Worm (Caenorhabditis elegans): ENCODE data around the gene Y43F8C.15.
"Not testable (repeated sequence)": the region's sequence is repeated elsewhere in the genome, so short reads cannot be mapped to it uniquely, and the experiment has no call there.

Y43F8C.15 gene

DNA sequence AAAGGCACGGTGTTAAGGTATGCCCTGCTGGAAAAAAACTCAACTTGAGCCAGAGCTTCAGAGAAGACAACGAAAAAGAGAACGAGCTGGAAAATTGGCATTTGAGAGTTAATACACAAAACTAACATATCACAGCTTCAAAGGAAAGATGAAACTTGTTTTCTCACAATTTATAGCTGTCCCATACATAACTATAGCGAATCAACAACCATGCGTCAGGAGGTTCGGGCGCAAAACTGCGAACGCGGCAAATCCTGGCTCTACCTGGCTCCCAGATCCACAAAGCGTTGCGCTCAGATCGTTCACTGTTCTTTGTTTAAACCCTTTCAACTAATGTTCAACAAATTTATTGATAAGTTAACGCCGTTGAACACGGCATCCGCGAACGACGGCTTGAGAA, at the start of gene Y43F8C.15:
Gene Y43F8C.15, minus strand, starts transcription at position 101 of the 400 bp plus-strand sequence.
- TF ChIP-seq mep-1 (tag; optimal IDR thresholded peaks at IDR 0.05); nhr-20 (tag; optimal IDR thresholded peaks at IDR 0.05); fkh-4 (tag; optimal IDR thresholded peaks at IDR 0.05; ENCODE audit: borderline replicate concordance): not testable (repeated sequence)

DNA sequence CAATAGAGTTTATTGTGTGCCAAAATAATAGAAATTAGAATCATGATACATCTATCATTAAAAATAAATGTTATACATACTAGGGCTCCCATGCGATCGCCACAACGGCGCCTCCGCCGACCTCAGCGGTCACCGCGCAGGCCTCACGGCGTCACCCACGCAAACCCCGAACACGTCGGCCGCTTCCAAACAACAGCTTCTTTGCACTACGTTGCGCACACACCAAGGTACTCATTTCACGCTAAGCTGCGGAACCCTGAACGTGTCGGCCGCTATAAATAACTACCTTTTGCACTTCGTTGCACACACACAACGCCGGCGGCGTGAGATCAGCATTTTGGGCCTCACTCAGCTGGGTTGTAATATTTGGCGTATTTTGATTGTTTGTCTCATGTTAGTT, 48.9 kb upstream of the Y43F8C.15 start:
- TF ChIP-seq nhr-85 (tag) (peak; percentile 1), ztf-11 (tag; optimal IDR thresholded peaks at IDR 0.05) (no peak), alr-1 (tag; optimal IDR thresholded peaks at IDR 0.05; ENCODE audit: borderline replicate concordance) (no peak)

DNA sequence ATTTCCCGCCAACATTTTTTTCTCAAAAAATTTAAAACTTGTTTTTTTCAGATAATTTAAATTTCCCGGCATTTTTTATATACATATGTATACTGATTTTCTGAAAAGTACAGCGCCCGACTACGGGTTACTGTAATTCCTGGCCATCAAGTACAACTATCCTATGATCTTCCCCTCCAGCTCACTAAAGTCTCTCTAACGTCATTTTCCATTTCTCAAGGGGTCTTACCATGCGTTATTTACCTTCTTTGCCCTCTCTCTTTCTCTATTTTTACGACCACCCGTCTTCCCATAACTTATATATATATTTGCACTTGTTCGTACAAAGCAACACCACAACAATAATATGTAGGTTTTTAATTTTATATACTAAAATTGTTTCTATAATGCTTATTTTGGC, 45.8 kb upstream of the Y43F8C.15 start, which contains the start of gene W04E12.9:
Gene W04E12.9, plus strand, starts transcription at position 301 of the 400 bp plus-strand sequence.
- TF ChIP-seq sptf-1 (tag; optimal IDR thresholded peaks at IDR 0.05) = no peak
- no peak for TF ChIP-seq mep-1 (tag; optimal IDR thresholded peaks at IDR 0.05)
- TF ChIP-seq lin-39 (tag; optimal IDR thresholded peaks at IDR 0.05) = no peak
- TF ChIP-seq unc-98 (GFP tag; IDR thresholded peaks at IDR 0.05) = no peak
- TF ChIP-seq ceh-82 (tag; optimal IDR thresholded peaks at IDR 0.05) = no peak
- no peak for TF ChIP-seq lir-3 (tag; optimal IDR thresholded peaks at IDR 0.05; ENCODE audit: poor library complexity)
- TF ChIP-seq hlh-17 (GFP tag; optimal IDR thresholded peaks at IDR 0.05; ENCODE audit: borderline replicate concordance) = no peak
- no peak for TF ChIP-seq nhr-28 (tag; optimal IDR thresholded peaks at IDR 0.05)
- TF ChIP-seq skn-1 (tag; optimal IDR thresholded peaks at IDR 0.05) = no peak
- no peak for TF ChIP-seq nhr-47 (tag; optimal IDR thresholded peaks at IDR 0.05)
- no peak for TF ChIP-seq hpl-2 (GFP tag; optimal IDR thresholded peaks at IDR 0.05)
- TF ChIP-seq snpc-4 (tag; optimal IDR thresholded peaks at IDR 0.05) = no peak

DNA sequence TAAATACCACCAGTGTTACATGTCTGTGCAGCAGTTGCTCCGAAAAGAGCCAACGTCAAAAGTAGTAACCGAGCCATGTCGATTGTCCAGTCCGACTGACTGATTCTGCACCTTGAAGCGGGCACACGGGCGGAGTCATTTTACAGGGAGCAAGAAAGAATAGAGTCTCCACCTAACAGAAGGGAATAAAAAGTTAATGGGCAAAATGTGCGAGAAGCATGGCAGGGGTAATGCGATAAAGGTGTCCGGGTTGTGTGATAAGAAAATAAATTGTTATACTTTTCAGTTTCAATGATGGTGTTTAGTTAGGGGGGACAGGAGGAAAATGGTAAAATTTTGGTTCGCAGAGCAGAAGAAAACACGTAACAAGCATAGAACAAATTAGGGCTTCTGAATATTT, 44.8 kb upstream of the Y43F8C.15 start, which contains the start of gene clec-50:
Gene clec-50, minus strand, starts transcription at position 109 of the 400 bp plus-strand sequence.
- peak in 1 of 2 experiments; percentile 28 for TF ChIP-seq lin-35 (GFP tag; optimal IDR thresholded peaks at IDR 0.05)
- TF ChIP-seq nhr-84 (tag; optimal IDR thresholded peaks at IDR 0.05) = no peak
- TF ChIP-seq mdl-1 (tag; optimal IDR thresholded peaks at IDR 0.05) = no peak
- no peak for TF ChIP-seq ets-5 (GFP tag; IDR thresholded peaks at IDR 0.05)
- TF ChIP-seq pax-3 (tag; optimal IDR thresholded peaks at IDR 0.05) = no peak
- no peak for TF ChIP-seq lin-15B (tag; optimal IDR thresholded peaks at IDR 0.05)
- TF ChIP-seq elt-2 (tag; optimal IDR thresholded peaks at IDR 0.05) = peak; percentile 65
- TF ChIP-seq tbx-2 (tag; optimal IDR thresholded peaks at IDR 0.05) = no peak

DNA sequence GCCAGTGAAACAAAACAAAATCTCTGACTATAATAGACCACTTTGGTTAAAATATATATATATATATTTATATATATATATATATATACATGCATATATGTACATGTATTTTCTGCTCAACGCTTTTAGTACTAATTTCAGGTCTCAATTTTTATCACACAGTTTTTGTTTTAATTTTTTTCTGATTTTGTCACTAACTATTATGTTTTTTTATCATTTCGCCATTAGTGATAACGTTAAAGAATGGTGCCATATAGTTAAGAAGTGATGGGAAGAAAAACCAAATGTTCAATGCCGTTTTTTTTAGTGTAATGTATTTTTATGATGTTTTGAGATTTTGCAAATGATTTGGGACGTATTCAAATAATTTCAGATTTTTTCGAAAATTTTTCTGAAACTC, 43.9 kb upstream of the Y43F8C.15 start:
- TF ChIP-seq elt-2 (tag; optimal IDR thresholded peaks at IDR 0.05) (peak; percentile 37), lir-3 (tag; optimal IDR thresholded peaks at IDR 0.05; ENCODE audit: poor library complexity) (no peak)

DNA sequence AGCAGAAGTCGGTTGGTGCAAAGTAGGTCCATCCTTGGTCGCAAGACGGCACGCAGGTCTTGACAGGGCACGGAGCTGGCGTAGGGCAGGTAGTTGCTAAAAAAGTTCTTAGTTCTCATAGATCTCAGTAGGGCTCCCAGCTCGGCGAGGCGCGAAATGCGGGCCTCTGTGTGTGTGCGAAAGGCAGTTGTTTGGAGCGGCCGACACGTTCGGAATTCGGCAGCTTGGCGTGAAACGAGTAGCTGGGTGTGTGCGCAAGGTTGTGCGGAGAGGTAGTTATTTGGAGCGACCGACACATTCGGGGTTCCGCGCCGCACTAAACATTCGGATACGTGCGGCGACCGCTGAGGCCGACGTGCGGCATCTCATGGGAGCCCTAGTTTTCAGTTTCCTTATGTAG, 42.5 kb upstream of the Y43F8C.15 start:
- TF ChIP-seq ceh-88 (GFP tag; IDR thresholded peaks at IDR 0.05) (no peak), lir-3 (tag; optimal IDR thresholded peaks at IDR 0.05; ENCODE audit: poor library complexity) (no peak), nhr-84 (tag; optimal IDR thresholded peaks at IDR 0.05) (no peak), fos-1 (tag; optimal IDR thresholded peaks at IDR 0.05) (no peak), nhr-77 (tag; optimal IDR thresholded peaks at IDR 0.05) (no peak), irx-1 (tag; optimal IDR thresholded peaks at IDR 0.05) (no peak), ztf-11 (tag; optimal IDR thresholded peaks at IDR 0.05) (no peak), isw-1 (GFP tag; IDR thresholded peaks at IDR 0.05) (no peak)

DNA sequence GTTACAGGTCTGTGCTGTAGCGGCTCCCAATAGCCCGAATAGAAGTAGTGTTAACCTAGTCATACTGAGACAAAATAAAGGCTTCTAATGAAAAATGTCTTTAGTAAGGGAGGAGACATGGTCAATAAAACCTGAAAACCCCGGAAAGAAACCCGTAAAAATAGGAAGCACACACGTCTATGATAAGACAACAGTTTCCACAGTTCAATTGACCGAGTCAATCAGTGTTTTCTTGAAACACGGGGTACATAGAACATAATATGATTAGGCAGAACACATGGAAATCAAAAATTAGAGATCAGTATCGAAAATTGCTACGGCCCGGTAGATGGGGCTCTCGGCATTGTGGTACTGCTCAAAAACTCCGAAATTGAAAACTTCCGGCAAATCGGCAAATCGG, 40.7 kb upstream of the Y43F8C.15 start, which contains the start of gene clec-49:
Gene clec-49, minus strand, starts transcription at position 103 of the 400 bp plus-strand sequence.
- TF ChIP-seq fkh-10 (GFP tag; optimal IDR thresholded peaks at IDR 0.05) (no peak), fkh-8 (tag; optimal IDR thresholded peaks at IDR 0.05) (no peak), pqm-1 (tag; optimal IDR thresholded peaks at IDR 0.05) (no peak), elt-2 (tag; optimal IDR thresholded peaks at IDR 0.05) (peak; percentile 1), nhr-84 (tag; optimal IDR thresholded peaks at IDR 0.05) (no peak), ceh-88 (GFP tag; IDR thresholded peaks at IDR 0.05) (no peak)
